Worm (Caenorhabditis elegans) whole organism, L2 larva: ENCODE data around the gene ech-1.1.

Source experiments
- Y55F3AM.14 ChIP-seq: fragments of 200-800 bp; sonication (Bioruptor generic); optimal IDR thresholded peaks from 2 replicates; lab custom pipeline; 2018; ENCODE audit warnings: mild to moderate bottlenecking, missing genetic modification characterization, missing compliant biosample characterization
- aly-2 ChIP-seq: fragments of 150-350 bp; optimal IDR thresholded peaks from 2 replicates; lab custom pipeline; 2014; ENCODE audit warnings: missing biosample characterization, missing genetic modification characterization
- blmp-1 ChIP-seq: sonication (generic microtip); optimal IDR thresholded peaks from 2 replicates; lab custom pipeline; 2017; ENCODE audit warnings: missing genetic modification characterization, mild to moderate bottlenecking, missing compliant biosample characterization, antibody characterized with exemption, moderate library complexity; ENCODE audit not compliant: insufficient read depth
- dmd-4 ChIP-seq: sonication (generic microtip); optimal IDR thresholded peaks from 2 replicates; lab custom pipeline; 2017; ENCODE audit warnings: missing biosample characterization, missing genetic modification characterization
- fos-1 ChIP-seq: fragments of 150-350 bp; optimal IDR thresholded peaks from 2 replicates; lab custom pipeline; 2014; ENCODE audit warnings: missing biosample characterization, missing genetic modification characterization
- gmeb-1 ChIP-seq: fragments of 150-350 bp; optimal IDR thresholded peaks from 2 replicates; lab custom pipeline; 2014; ENCODE audit warnings: missing biosample characterization, missing genetic modification characterization
- lin-13 ChIP-seq: fragments of 150-350 bp; optimal IDR thresholded peaks from 2 replicates; lab custom pipeline; 2014; ENCODE audit warnings: missing biosample characterization, missing genetic modification reagents, missing genetic modification characterization
- lin-39 ChIP-seq: fragments of 150-350 bp; optimal IDR thresholded peaks from 2 replicates; lab custom pipeline; 2014; ENCODE audit warnings: missing biosample characterization, missing genetic modification reagents, missing genetic modification characterization
- nhr-129 ChIP-seq: fragments of 150-350 bp; optimal IDR thresholded peaks from 2 replicates; lab custom pipeline; 2014; ENCODE audit warnings: missing biosample characterization, missing genetic modification characterization
- nhr-237 ChIP-seq: fragments of 150-350 bp; optimal IDR thresholded peaks from 2 replicates; lab custom pipeline; 2014; ENCODE audit warnings: missing biosample characterization, missing genetic modification characterization
- sem-4 ChIP-seq: fragments of 150-350 bp; optimal IDR thresholded peaks from 2 replicates; lab custom pipeline; 2014; ENCODE audit warnings: missing biosample characterization, missing genetic modification reagents, missing genetic modification characterization
- ztf-11 ChIP-seq: sonication (generic microtip); optimal IDR thresholded peaks from 2 replicates; lab custom pipeline; 2017; ENCODE audit warnings: missing biosample characterization, missing genetic modification characterization
- ztf-4 ChIP-seq: fragments of 150-350 bp; optimal IDR thresholded peaks from 2 replicates; lab custom pipeline; 2014; ENCODE audit warnings: missing biosample characterization, missing genetic modification characterization

DNA sequence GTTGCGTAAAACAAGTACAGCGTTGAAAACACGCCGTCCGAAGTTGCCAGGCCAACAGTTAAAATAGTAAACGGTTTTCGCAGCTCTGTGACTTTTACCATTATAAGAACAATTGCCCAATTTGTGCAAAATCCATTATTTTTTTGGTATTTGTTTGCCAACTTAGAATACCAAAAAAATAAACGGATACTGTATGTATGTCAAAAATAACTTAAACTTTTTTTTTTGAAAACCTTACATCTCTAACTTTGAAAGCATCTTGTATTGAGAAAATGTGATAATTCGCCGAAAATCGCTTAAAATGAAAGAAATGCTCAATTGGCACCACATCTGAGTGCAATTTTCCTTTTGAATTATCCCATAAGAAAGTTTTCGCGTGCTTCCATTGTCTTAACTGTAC, 37.4 kb upstream of the ech-1.1 start, which contains the start of gene fbxa-199:
- TF ChIP-seq sem-4 (tag; lab: Kevin White, UChicago) (no peak), blmp-1 (tag; lab: Kevin White, UChicago) (no peak), gmeb-1 (tag; lab: Kevin White, UChicago) (no peak), dmd-4 (no peak), lin-13 (GFP tag; lab: Kevin White, UChicago) (no peak), nhr-129 (tag; lab: Kevin White, UChicago) (no peak), nhr-237 (no peak), aly-2 (tag; lab: Kevin White, UChicago) (no peak), ztf-4 (tag; lab: Kevin White, UChicago) (no peak), fos-1 (tag; lab: Kevin White, UChicago) (no peak), ztf-11 (tag; lab: Kevin White, UChicago) (no peak), Y55F3AM.14 (no peak), lin-39 (tag; lab: Kevin White, UChicago) (no peak)
